Worm (Caenorhabditis elegans) whole organism, L4/young adult: ENCODE results near the gene mac-1.

ENCODE experiments used
- W03F9.2 ChIP-seq: fragments of 150-350 bp; optimal IDR thresholded peaks from 2 replicates; lab custom pipeline; 2014; ENCODE audit warnings: missing biosample characterization, missing genetic modification characterization
- dao-5 ChIP-seq: sonication (generic microtip); optimal IDR thresholded peaks from 2 replicates; lab custom pipeline; 2016; ENCODE audit warnings: missing genotype, missing genetic modification characterization, moderate library complexity, missing compliant biosample characterization
- him-1 ChIP-seq: sonication (generic microtip); optimal IDR thresholded peaks from 2 replicates; lab custom pipeline; 2016; ENCODE audit warnings: missing genotype, missing genetic modification reagents, missing genetic modification characterization, missing compliant biosample characterization

DNA sequence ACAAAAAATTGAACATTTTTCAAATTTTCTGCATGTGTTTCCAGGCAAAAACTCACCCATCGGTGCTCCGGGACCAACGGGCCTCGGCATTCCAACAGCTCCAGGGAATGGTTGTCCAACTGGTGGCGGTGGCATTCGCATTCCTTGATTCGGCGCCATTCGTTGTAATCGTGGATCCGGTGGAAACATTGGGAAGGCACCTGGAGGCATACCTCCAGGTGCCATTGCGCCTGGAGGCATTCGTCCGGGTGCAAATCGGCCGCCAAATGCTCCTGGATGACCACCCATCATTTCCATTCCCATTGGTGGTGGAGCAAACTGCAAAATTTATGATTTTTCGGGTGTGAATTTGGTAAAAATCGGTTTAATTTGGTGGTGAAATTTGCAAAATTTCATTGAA is 5.8 kb upstream of the mac-1 start:
- TF ChIP-seq him-1, result no peak
- no peak for TF ChIP-seq dao-5 (tag; lab: Kevin White, UChicago)
- no peak for TF ChIP-seq W03F9.2 (tag; lab: Kevin White, UChicago)
